Worm (Caenorhabditis elegans) whole organism, L3 larva: ENCODE results near the gene flp-9.
A peak's percentile ranks its signal among the peaks of the same experiment; 100 is the strongest.

Experiments used
- R02D3.7 ChIP-seq: fragments of 150-350 bp; optimal IDR thresholded peaks from 2 replicates; lab custom pipeline; 2014; ENCODE audit warnings: missing biosample characterization, missing genetic modification characterization
- ZK546.5 ChIP-seq: sonication (generic microtip); optimal IDR thresholded peaks from 2 replicates; lab custom pipeline; 2017; ENCODE audit warnings: missing biosample characterization, missing genetic modification characterization
- aly-2 ChIP-seq: fragments of 150-350 bp; optimal IDR thresholded peaks from 2 replicates; lab custom pipeline; 2014; ENCODE audit warnings: missing biosample characterization, missing genetic modification characterization
- ama-1 ChIP-seq: fragments of 150-350 bp; optimal IDR thresholded peaks from 2 replicates; lab custom pipeline; 2018
- ceh-9 ChIP-seq: sonication (generic microtip); optimal IDR thresholded peaks from 2 replicates; lab custom pipeline; 2018; ENCODE audit warnings: missing biosample characterization, missing genetic modification characterization
- daf-12 ChIP-seq: fragments of 150-350 bp; optimal IDR thresholded peaks from 2 replicates; lab custom pipeline; 2014; ENCODE audit warnings: missing biosample characterization, missing genetic modification reagents, missing genetic modification characterization
- egl-27 ChIP-seq: sonication (generic microtip); optimal IDR thresholded peaks from 4 replicates; lab custom pipeline; 2017; ENCODE audit warnings: missing biosample characterization, missing genetic modification reagents, missing genetic modification characterization
- egl-5 ChIP-seq: fragments of 150-350 bp; optimal IDR thresholded peaks from 2 replicates; lab custom pipeline; 2017; ENCODE audit warnings: missing biosample characterization, missing genetic modification reagents, missing genetic modification characterization, inconsistent platforms
- elt-1 ChIP-seq: fragments of 150-350 bp; optimal IDR thresholded peaks from 2 replicates; lab custom pipeline; 2014; ENCODE audit warnings: missing biosample characterization, missing genetic modification characterization
- elt-2 ChIP-seq: sonication (generic microtip); optimal IDR thresholded peaks from 2 replicates; lab custom pipeline; 2016; ENCODE audit warnings: missing genetic modification reagents, mild to moderate bottlenecking, missing genetic modification characterization, missing compliant biosample characterization
- eor-1 ChIP-seq, 2 experiments: fragments of 150-350 bp; optimal IDR thresholded peaks; 2 replicates each; lab custom pipeline; 2014 to 2018; ENCODE audit warnings: missing biosample characterization in 2 of 2, missing genetic modification characterization in 2 of 2
- fkh-10 ChIP-seq: sonication (generic microtip); optimal IDR thresholded peaks from 2 replicates; lab custom pipeline; 2017; ENCODE audit warnings: missing biosample characterization, missing genetic modification reagents, missing genetic modification characterization
- fos-1 ChIP-seq: fragments of 150-350 bp; optimal IDR thresholded peaks from 2 replicates; lab custom pipeline; 2014; ENCODE audit warnings: missing biosample characterization, missing genetic modification characterization
- lin-39 ChIP-seq: fragments of 150-350 bp; optimal IDR thresholded peaks from 2 replicates; lab custom pipeline; 2018; ENCODE audit warnings: missing biosample characterization, missing genetic modification reagents, missing genetic modification characterization
- mdl-1 ChIP-seq: fragments of 150-350 bp; optimal IDR thresholded peaks from 2 replicates; lab custom pipeline; 2014; ENCODE audit warnings: missing biosample characterization, missing genetic modification characterization
- nhr-12 ChIP-seq: fragments of 150-350 bp; optimal IDR thresholded peaks from 2 replicates; lab custom pipeline; 2014; ENCODE audit warnings: missing biosample characterization, missing genetic modification characterization
- nhr-25 ChIP-seq: sonication (generic microtip); optimal IDR thresholded peaks from 2 replicates; lab custom pipeline; 2017; ENCODE audit warnings: missing biosample characterization, missing genetic modification characterization
- nhr-28 ChIP-seq: fragments of 150-350 bp; optimal IDR thresholded peaks from 2 replicates; lab custom pipeline; 2014; ENCODE audit warnings: missing biosample characterization, missing genetic modification characterization
- nhr-43 ChIP-seq: sonication (generic microtip); optimal IDR thresholded peaks from 2 replicates; lab custom pipeline; 2016; ENCODE audit warnings: mild to moderate bottlenecking, missing genetic modification characterization, missing compliant biosample characterization; ENCODE audit not compliant: poor library complexity, severe bottlenecking
- nhr-67 ChIP-seq: fragments of 150-350 bp; optimal IDR thresholded peaks from 2 replicates; lab custom pipeline; 2014; ENCODE audit warnings: missing biosample characterization, missing genetic modification characterization
- nhr-76 ChIP-seq: fragments of 150-350 bp; sonication (generic microtip); optimal IDR thresholded peaks from 5 replicates; lab custom pipeline; 2014; ENCODE audit warnings: missing biosample characterization, missing genetic modification characterization
- nhr-77 ChIP-seq: fragments of 150-350 bp; optimal IDR thresholded peaks from 2 replicates; lab custom pipeline; 2014; ENCODE audit warnings: missing biosample characterization, missing genetic modification characterization
- pha-4 ChIP-seq: fragments of 150-350 bp; optimal IDR thresholded peaks from 2 replicates; lab custom pipeline; 2014; ENCODE audit warnings: missing biosample characterization, missing genetic modification reagents, missing genetic modification characterization
- pqm-1 ChIP-seq: fragments of 150-350 bp; optimal IDR thresholded peaks from 2 replicates; lab custom pipeline; 2017; ENCODE audit warnings: missing biosample characterization, missing genetic modification characterization, inconsistent platforms
- sea-2 ChIP-seq: fragments of 150-350 bp; sonication (generic microtip); optimal IDR thresholded peaks from 4 replicates; lab custom pipeline; 2014; ENCODE audit warnings: missing biosample characterization, missing genetic modification reagents, missing genetic modification characterization
- snpc-4 ChIP-seq: fragments of 150-350 bp; optimal IDR thresholded peaks from 2 replicates; lab custom pipeline; 2014; ENCODE audit warnings: missing biosample characterization, missing genetic modification characterization
- unc-39 ChIP-seq: sonication (generic microtip); optimal IDR thresholded peaks from 4 replicates; lab custom pipeline; 2017; ENCODE audit warnings: missing biosample characterization, missing genetic modification characterization
- zag-1 ChIP-seq: fragments of 150-350 bp; optimal IDR thresholded peaks from 2 replicates; lab custom pipeline; 2014; ENCODE audit warnings: missing biosample characterization, missing genetic modification characterization
- ztf-11 ChIP-seq: fragments of 150-350 bp; optimal IDR thresholded peaks from 2 replicates; lab custom pipeline; 2014; ENCODE audit warnings: missing biosample characterization, missing genetic modification characterization
- ztf-4 ChIP-seq: fragments of 150-350 bp; optimal IDR thresholded peaks from 2 replicates; lab custom pipeline; 2014; ENCODE audit warnings: missing biosample characterization, missing genetic modification characterization

Gene flp-9

ce11 chrIV:12757470-12757869 lies at the start of gene flp-9:
TSS of gene flp-9 (minus strand) at chrIV:12757570.
- TF ChIP-seq ama-1 (no peak), ztf-11 (tag; lab: Kevin White, UChicago) (no peak), nhr-76 (tag; lab: Kevin White, UChicago) (no peak), ceh-9 (tag; lab: Kevin White, UChicago) (no peak), egl-27 (tag; lab: Kevin White, UChicago) (no peak), sea-2 (GFP tag; lab: Kevin White, UChicago) (no peak), R02D3.7 (no peak), egl-5 (tag; lab: Kevin White, UChicago) (no peak), nhr-28 (tag; lab: Kevin White, UChicago) (no peak), ZK546.5 (tag; lab: Kevin White, UChicago) (no peak)

- no peak for TF ChIP-seq nhr-43 (tag; lab: Kevin White, UChicago)
- no peak for TF ChIP-seq nhr-67 (tag; lab: Kevin White, UChicago)
- no peak for TF ChIP-seq nhr-76 (tag; lab: Kevin White, UChicago)
- no peak for TF ChIP-seq eor-1 (tag; optimal IDR thresholded peaks at IDR 0.05; lab: Kevin White, UChicago)
- TF ChIP-seq unc-39 (tag; lab: Kevin White, UChicago) = no peak
These were observed 48.2 kb upstream of the flp-9 start, which contains the start of gene F07C6.4 for ce11 chrIV:12805595-12805994. TSS of gene F07C6.4 (plus strand) at chrIV:12805924.

- no peak for TF ChIP-seq unc-39 (tag; lab: Kevin White, UChicago)
- TF ChIP-seq aly-2 (tag; lab: Kevin White, UChicago) = no peak
- TF ChIP-seq nhr-25 (tag; lab: Kevin White, UChicago) = peak; percentile 32
These were observed 39.4 kb upstream of the flp-9 start for ce11 chrIV:12796811-12797210.

DNA sequence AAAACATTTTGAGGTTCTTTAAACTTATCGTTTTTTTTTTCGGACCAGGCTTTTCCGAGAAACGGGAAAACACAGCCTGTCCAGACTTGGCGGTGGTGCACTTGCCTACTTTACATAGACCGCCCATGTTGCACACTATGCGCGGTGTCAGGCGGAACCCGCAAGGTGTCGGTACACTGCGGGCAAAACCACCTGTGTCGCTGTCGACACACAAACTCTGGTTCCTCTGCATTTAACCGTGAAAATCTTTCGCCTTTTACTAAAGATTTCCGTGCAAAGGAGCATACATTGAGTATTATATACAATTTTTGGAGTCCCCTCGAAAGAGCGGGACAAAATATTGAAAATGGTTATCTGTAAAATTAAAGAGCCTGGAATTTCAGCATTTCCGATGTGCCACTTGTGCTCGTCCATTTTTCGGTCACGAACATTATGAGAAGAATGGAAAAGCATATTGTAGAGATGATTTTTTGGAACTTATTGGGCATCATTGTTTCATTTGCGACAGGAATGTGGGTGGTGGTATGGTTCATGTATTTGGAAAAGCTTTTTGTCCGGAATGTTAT lies 38.1 kb upstream of the flp-9 start:
- TF ChIP-seq ztf-4 (tag; lab: Kevin White, UChicago) (no peak), elt-2 (tag; lab: Kevin White, UChicago) (peak; percentile 20), snpc-4 (tag; lab: Kevin White, UChicago) (peak; percentile 69)

ce11 chrIV:12793621-12794020 lies 36.3 kb upstream of the flp-9 start, which contains the start of gene pin-2:
TSS of gene pin-2 (plus strand) at chrIV:12793847.
- no peak for TF ChIP-seq zag-1 (tag; lab: Kevin White, UChicago)
- TF ChIP-seq unc-39 (tag; lab: Kevin White, UChicago) = no peak
- TF ChIP-seq elt-2 (tag; lab: Kevin White, UChicago) = peak; percentile 49
- no peak for TF ChIP-seq fkh-10
- TF ChIP-seq pqm-1 (tag; lab: Kevin White, UChicago) = peak; percentile 37
- no peak for TF ChIP-seq ceh-9 (tag; lab: Kevin White, UChicago)
- TF ChIP-seq eor-1 (tag; optimal IDR thresholded peaks at IDR 0.05; lab: Kevin White, UChicago) = no peak

- no peak for TF ChIP-seq egl-27 (tag; lab: Kevin White, UChicago)
- TF ChIP-seq daf-12 (tag; lab: Kevin White, UChicago) = no peak
- TF ChIP-seq lin-39 = no peak
- TF ChIP-seq egl-5 (tag; lab: Kevin White, UChicago) = no peak
- TF ChIP-seq nhr-12 (tag; lab: Kevin White, UChicago) = no peak
- TF ChIP-seq eor-1 (tag; optimal IDR thresholded peaks at IDR 0.05; lab: Kevin White, UChicago) = no peak
- TF ChIP-seq nhr-77 (tag; lab: Kevin White, UChicago) = no peak
- no peak for TF ChIP-seq elt-1 (tag; lab: Kevin White, UChicago)
- no peak for TF ChIP-seq elt-2 (tag; lab: Kevin White, UChicago)
- TF ChIP-seq pha-4 (tag; lab: Kevin White, UChicago) = no peak
- no peak for TF ChIP-seq mdl-1
- TF ChIP-seq nhr-43 (tag; lab: Kevin White, UChicago) = no peak
- TF ChIP-seq fos-1 (tag; lab: Kevin White, UChicago) = no peak
- TF ChIP-seq snpc-4 (tag; lab: Kevin White, UChicago) = no peak
- no peak for TF ChIP-seq nhr-25 (tag; lab: Kevin White, UChicago)
These were observed 35.1 kb upstream of the flp-9 start, which contains the start of gene F07C6.6 for ce11 chrIV:12792494-12792893. TSS of gene F07C6.6 (plus strand) at chrIV:12792794.
